Fruit fly (Drosophila melanogaster) whole organism, pupa: ENCODE measurements around the gene CG11307.

Experiments used
- CG10348 ChIP-seq: fragments of 200-800 bp; sonication (Bioruptor generic); IDR thresholded peaks from 2 replicates; pipeline ENCODE4 v1.3.6; 2022; ENCODE audit warnings: missing biosample characterization, missing genetic modification characterization
- CG12605 ChIP-seq: fragments of 200-800 bp; sonication (Bioruptor generic); IDR thresholded peaks from 2 replicates; pipeline ENCODE4 v1.3.6; 2022; ENCODE audit warnings: missing biosample characterization, missing genetic modification characterization
- CG13204 ChIP-seq: fragments of 200-800 bp; sonication (Bioruptor generic); optimal IDR thresholded peaks from 2 replicates; lab custom pipeline; 2018; ENCODE audit warnings: missing biosample characterization, mild to moderate bottlenecking, missing genetic modification characterization, moderate library complexity
- CG14655 ChIP-seq: fragments of 200-800 bp; sonication (Bioruptor generic); optimal IDR thresholded peaks from 3 replicates; lab custom pipeline; 2017; ENCODE audit warnings: mild to moderate bottlenecking, missing biosample characterization, missing genetic modification reagents, missing genetic modification characterization
- CG15710 ChIP-seq: fragments of 200-800 bp; sonication (Bioruptor generic); optimal IDR thresholded peaks from 2 replicates; lab custom pipeline; 2018; ENCODE audit warnings: missing biosample characterization, mild to moderate bottlenecking, missing genetic modification characterization, moderate library complexity
- CG17806 ChIP-seq: fragments of 200-800 bp; sonication (Bioruptor generic); optimal IDR thresholded peaks from 2 replicates; lab custom pipeline; 2018; ENCODE audit warnings: missing biosample characterization, mild to moderate bottlenecking, missing genetic modification characterization, moderate library complexity
- CG32121 ChIP-seq: fragments of 200-800 bp; sonication (Bioruptor generic); IDR thresholded peaks from 2 replicates; pipeline ENCODE4 v1.3.6; 2022; ENCODE audit warnings: missing biosample characterization, missing genetic modification characterization
- CG34367 ChIP-seq: fragments of 200-800 bp; sonication (Bioruptor generic); optimal IDR thresholded peaks from 2 replicates; lab custom pipeline; 2018; ENCODE audit warnings: missing biosample characterization, mild to moderate bottlenecking, missing genetic modification characterization
- CG4496 ChIP-seq: fragments of 200-800 bp; sonication (Bioruptor generic); IDR thresholded peaks from 3 replicates; pipeline ENCODE4 v1.3.6; 2022; ENCODE audit warnings: missing biosample characterization, missing genetic modification characterization
- CG8159 ChIP-seq: fragments of 200-800 bp; sonication (Bioruptor generic); optimal IDR thresholded peaks from 3 replicates; lab custom pipeline; 2018; ENCODE audit warnings: missing biosample characterization, mild to moderate bottlenecking, missing genetic modification characterization, moderate library complexity
- CG8301 ChIP-seq: fragments of 200-800 bp; sonication (Bioruptor generic); optimal IDR thresholded peaks from 2 replicates; lab custom pipeline; 2018; ENCODE audit warnings: missing biosample characterization, mild to moderate bottlenecking, missing genetic modification characterization
- CG9948 ChIP-seq: fragments of 200-800 bp; sonication (Bioruptor generic); optimal IDR thresholded peaks from 2 replicates; lab custom pipeline; 2018; ENCODE audit warnings: missing biosample characterization, mild to moderate bottlenecking, missing genetic modification characterization, moderate library complexity
- D1 ChIP-seq: fragments of 200-800 bp; sonication (Bioruptor generic); optimal IDR thresholded peaks from 2 replicates; lab custom pipeline; 2018; ENCODE audit warnings: missing biosample characterization, mild to moderate bottlenecking, missing genetic modification characterization, moderate library complexity
- EcR ChIP-seq: fragments of 200-800 bp; sonication (Bioruptor generic); optimal IDR thresholded peaks from 3 replicates; lab custom pipeline; 2019; ENCODE audit warnings: missing biosample characterization, missing genetic modification characterization, mild to moderate bottlenecking, moderate library complexity, missing genetic modification reagents
- Ets98B ChIP-seq: fragments of 200-800 bp; sonication (Bioruptor generic); IDR thresholded peaks from 2 replicates; pipeline ENCODE4 v1.3.6; 2022; ENCODE audit warnings: missing biosample characterization, missing genetic modification characterization
- Pif1A ChIP-seq: fragments of 200-800 bp; sonication (Bioruptor generic); optimal IDR thresholded peaks from 3 replicates; lab custom pipeline; 2016; ENCODE audit warnings: missing biosample characterization, missing genetic modification characterization
- Pif1B ChIP-seq: fragments of 200-800 bp; sonication (Bioruptor generic); optimal IDR thresholded peaks from 3 replicates; lab custom pipeline; 2016; ENCODE audit warnings: missing biosample characterization, missing genetic modification characterization
- Snoo ChIP-seq: fragments of 200-800 bp; sonication (Bioruptor generic); optimal IDR thresholded peaks from 3 replicates; lab custom pipeline; 2017; ENCODE audit warnings: missing biosample characterization, mild to moderate bottlenecking, missing genetic modification characterization, inconsistent platforms
- fd96Ca ChIP-seq: fragments of 200-800 bp; sonication (Bioruptor generic); IDR thresholded peaks from 3 replicates; pipeline ENCODE4 v1.3.6; 2022; ENCODE audit warnings: missing biosample characterization, missing genetic modification characterization
- gl ChIP-seq: fragments of 200-800 bp; sonication (Bioruptor generic); optimal IDR thresholded peaks from 2 replicates; lab custom pipeline; 2018; ENCODE audit warnings: missing biosample characterization, mild to moderate bottlenecking, missing genetic modification characterization
- rn ChIP-seq: fragments of 200-800 bp; sonication (Bioruptor generic); IDR thresholded peaks from 2 replicates; pipeline ENCODE4 v1.3.6; 2022; ENCODE audit warnings: missing biosample characterization, missing genetic modification characterization

The CG11307 gene

DNA sequence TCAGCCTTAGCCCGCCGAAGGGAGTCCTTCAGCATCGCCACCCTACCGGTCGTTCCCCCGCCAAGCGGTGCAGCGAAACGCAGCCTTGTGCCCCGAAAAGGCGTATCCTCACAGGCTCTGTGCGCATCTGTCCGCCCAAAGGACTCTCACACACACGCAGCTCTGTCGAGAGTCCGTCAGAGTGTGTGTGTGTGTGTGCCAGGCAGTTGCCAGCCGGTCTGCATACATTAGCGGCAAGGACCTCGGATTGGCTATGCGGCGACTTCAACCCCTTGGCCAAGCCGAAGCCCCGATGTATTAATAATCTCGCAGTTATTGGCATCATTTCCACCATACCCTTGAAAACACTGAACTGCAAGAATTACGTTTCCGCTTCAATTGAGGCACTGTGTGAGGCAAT is 6.9 kb upstream of the CG11307 start:
- TF ChIP-seq CG12605 (GFP tag; lab: Robert Waterston, UW) (no peak), gl (tag; lab: Kevin White, UChicago) (no peak), fd96Ca (GFP tag; lab: Robert Waterston, UW) (no peak)

DNA sequence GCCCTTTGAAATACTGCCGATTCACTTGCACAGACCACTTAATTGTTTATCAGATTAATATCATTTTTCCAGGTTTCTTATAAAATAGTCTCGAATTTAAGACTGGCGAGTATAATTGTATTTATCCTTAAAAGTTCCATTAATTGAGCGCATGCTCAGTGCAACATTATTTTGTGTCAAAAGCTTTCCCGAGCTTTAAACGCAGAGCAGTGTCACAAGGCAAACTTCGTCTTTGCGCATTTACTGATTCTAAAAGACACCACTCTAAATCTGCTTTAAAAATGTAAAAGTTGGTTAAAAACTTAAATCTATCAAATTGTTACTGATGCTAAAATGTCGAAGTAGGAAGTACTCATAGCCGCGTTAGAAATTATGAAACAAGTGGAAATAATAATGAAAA is 8.1 kb downstream of the CG11307 start, which contains the start of the genes CG7166 and Alg11:
Gene CG7166 (minus strand): TSS at position 101 of the 400 bp plus-strand sequence.
Gene Alg11 (plus strand): TSS at position 260 of the 400 bp plus-strand sequence.
- no peak for TF ChIP-seq Pif1B
- no peak for TF ChIP-seq CG4496
- TF ChIP-seq gl (tag; lab: Kevin White, UChicago) = no peak
- no peak for TF ChIP-seq CG8301 (tag; lab: Kevin White, UChicago)
- TF ChIP-seq Pif1A = no peak
- no peak for TF ChIP-seq CG17806
- no peak for TF ChIP-seq rn (GFP tag; lab: Robert Waterston, UW)
- TF ChIP-seq EcR (GFP tag; lab: Kevin White, UChicago) = no peak
- no peak for TF ChIP-seq CG12605 (GFP tag; lab: Robert Waterston, UW)
- no peak for TF ChIP-seq CG13204 (GFP tag; lab: Kevin White, UChicago)
- no peak for TF ChIP-seq CG15710
- TF ChIP-seq CG9948 (tag; lab: Kevin White, UChicago) = no peak
- TF ChIP-seq CG32121 (GFP tag; lab: Robert Waterston, UW) = no peak
- no peak for TF ChIP-seq D1 (tag; lab: Kevin White, UChicago)
- TF ChIP-seq Ets98B (GFP tag; lab: Robert Waterston, UW) = no peak
- no peak for TF ChIP-seq CG14655 (GFP tag; lab: Kevin White, UChicago)

DNA sequence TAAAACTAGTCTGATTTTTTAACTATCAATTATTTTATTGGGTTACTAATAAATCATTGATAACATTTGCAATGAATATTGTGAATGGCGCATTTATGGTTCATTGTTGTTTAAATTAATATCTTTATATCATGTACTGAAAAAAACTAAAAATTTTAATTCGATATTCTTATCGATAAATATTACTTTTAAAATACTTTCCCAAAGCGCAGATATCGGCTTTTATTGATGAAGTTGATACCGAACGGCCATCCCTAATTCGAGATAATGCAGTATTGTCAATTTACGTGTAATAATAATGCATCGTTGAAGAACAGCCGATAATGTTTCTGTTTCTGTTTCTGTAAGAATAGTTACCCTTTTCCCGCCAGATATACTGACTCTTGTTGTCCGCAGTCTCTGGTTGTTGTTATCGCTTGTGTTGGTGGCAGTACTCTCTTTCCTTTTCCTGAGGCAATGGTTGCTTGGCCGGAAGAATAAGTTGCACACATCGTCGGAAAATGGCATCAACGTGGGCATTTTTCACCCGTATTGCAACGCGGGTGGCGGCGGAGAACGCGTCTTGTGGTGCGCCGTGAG is 8.7 kb downstream of the CG11307 start:
- TF ChIP-seq CG13204 (GFP tag; lab: Kevin White, UChicago) (no peak), D1 (tag; lab: Kevin White, UChicago) (peak; percentile 70), CG10348 (GFP tag; lab: Robert Waterston, UW) (no peak)

DNA sequence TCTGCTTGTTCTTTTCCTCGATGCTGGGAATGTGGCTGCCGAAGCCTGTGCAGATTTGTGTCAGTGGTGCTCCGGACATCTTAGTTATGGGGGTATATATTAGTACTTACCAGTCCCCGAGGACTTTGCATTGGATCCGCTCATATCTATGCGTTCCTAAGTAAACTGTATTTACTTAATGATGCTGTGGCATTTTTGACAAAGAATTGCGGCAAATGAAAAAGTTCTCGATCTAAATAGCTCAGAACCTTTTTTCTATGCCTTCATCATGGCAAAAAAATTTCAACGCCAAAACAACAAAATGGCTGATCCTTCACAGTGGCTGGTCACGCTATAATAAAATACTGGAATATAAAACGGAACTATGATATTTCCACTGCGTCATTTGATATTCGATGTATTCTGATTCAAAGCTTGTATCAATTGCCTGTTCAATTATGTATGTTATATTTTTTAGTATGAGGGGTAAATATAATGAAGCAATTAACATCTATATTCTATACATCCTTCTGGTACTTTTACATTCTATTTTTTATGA is 16.8 kb downstream of the CG11307 start, which contains the start of gene MED1:
Gene MED1 (minus strand): TSS at position 295 of the 538 bp plus-strand sequence.
- TF ChIP-seq rn (GFP tag; lab: Robert Waterston, UW) (no peak), CG15710 (no peak), CG4496 (no peak), Pif1B (no peak), EcR (GFP tag; lab: Kevin White, UChicago) (no peak), fd96Ca (GFP tag; lab: Robert Waterston, UW) (no peak), gl (tag; lab: Kevin White, UChicago) (no peak), D1 (tag; lab: Kevin White, UChicago) (no peak), CG13204 (GFP tag; lab: Kevin White, UChicago) (no peak), CG34367 (no peak), CG8301 (tag; lab: Kevin White, UChicago) (no peak), CG10348 (GFP tag; lab: Robert Waterston, UW) (no peak), CG8159 (tag; lab: Kevin White, UChicago) (no peak), Snoo (tag; lab: Kevin White, UChicago) (no peak), CG17806 (no peak), Pif1A (no peak), Ets98B (GFP tag; lab: Robert Waterston, UW) (no peak), CG9948 (tag; lab: Kevin White, UChicago) (no peak), CG32121 (GFP tag; lab: Robert Waterston, UW) (no peak), CG14655 (GFP tag; lab: Kevin White, UChicago) (no peak)

DNA sequence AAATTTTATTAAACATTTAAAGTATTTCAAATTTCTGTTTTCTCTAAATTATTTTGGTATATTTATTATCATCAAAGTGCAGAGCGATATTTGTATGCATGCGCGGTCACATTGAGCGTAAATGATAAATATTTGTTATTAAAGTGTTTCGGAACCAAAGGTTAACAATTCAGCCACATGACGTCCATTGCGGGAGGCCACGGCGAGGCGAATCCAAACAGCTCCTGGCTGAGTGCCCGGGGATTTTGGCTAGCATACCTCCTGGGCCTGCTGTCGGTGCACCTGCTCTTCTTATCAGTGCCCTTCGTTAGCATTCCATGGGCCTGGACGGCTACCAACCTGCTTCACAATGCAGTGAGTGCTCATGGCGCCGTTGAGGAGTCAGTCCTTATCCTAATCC is 17.8 kb downstream of the CG11307 start, which contains the start of gene ORMDL:
Gene ORMDL (plus strand): TSS at position 98 of the 400 bp plus-strand sequence.
- no peak for TF ChIP-seq Snoo (tag; lab: Kevin White, UChicago)
- no peak for TF ChIP-seq CG15710
- no peak for TF ChIP-seq Ets98B (GFP tag; lab: Robert Waterston, UW)
- no peak for TF ChIP-seq CG14655 (GFP tag; lab: Kevin White, UChicago)

DNA sequence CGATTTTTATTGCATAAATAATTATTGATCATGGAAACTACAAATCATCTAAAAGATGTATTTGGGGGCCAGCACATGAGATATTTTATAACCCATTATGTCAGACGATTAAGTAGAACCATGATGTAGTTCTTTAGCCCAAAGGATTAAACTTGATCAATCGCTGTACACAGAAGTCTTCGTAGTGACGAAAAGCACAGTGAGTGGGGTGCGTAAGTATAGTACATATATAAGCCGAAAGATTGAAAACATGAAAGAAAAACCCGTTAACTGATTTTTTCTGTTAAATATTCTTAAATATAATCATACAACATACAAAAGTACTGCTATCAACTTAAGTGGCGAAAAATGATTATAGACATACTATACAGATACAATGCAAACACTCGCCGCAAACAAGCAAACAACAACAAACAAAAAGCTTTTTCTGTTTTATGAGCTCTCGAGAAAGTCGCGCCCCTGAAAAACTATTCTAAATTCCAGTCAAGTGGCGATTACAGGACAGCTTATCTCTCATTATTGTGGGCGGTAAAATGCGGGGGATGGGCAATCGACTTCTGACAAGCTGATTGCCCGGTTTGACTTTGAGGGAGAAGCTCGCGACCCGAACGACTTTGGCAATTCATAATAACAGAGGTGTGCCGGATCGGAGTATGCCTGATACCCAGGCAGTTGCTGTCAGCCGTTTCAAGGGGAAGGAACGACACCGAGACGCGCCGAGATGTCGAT is 19.0 kb downstream of the CG11307 start, which contains the start of gene CG32444:
Gene CG32444 (plus strand): TSS at position 683 of the 729 bp plus-strand sequence.
- no peak for TF ChIP-seq Pif1A
- no peak for TF ChIP-seq fd96Ca (GFP tag; lab: Robert Waterston, UW)
- TF ChIP-seq EcR (GFP tag; lab: Kevin White, UChicago) = no peak
- TF ChIP-seq D1 (tag; lab: Kevin White, UChicago) = no peak
- TF ChIP-seq CG4496 = no peak
- no peak for TF ChIP-seq CG8159 (tag; lab: Kevin White, UChicago)
- TF ChIP-seq CG32121 (GFP tag; lab: Robert Waterston, UW) = no peak
- TF ChIP-seq CG17806 = no peak
- TF ChIP-seq CG10348 (GFP tag; lab: Robert Waterston, UW) = no peak
- TF ChIP-seq CG14655 (GFP tag; lab: Kevin White, UChicago) = no peak
- no peak for TF ChIP-seq Snoo (tag; lab: Kevin White, UChicago)
- no peak for TF ChIP-seq Ets98B (GFP tag; lab: Robert Waterston, UW)
